Worm (Caenorhabditis elegans): Measurements from ENCODE around the gene R08A2.5.

DNA sequence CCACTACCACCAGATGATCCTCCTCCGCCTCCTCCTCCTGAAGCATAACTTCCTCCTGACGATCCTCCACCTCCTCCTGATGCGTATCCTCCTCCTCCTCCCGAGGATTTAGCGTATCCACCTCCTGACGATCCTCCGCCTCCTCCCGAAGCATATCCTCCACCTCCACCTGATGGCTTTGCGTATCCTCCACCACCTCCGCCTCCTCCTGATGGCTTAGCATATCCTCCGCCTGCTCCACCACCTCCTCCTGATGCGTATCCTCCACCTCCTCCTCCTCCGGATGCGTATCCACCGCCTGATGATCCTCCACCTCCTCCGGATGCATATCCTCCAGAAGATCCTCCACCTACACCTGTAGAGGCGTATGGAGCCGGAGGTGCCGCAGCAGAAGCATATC is 32.4 kb downstream of the R08A2.5 start:
- TF ChIP-seq ztf-23 (GFP tag; IDR thresholded peaks at IDR 0.05) = no peak
- peak; percentile 67; the same call in 1 of the 2 replicates for TF ChIP-seq tab-1 (GFP tag; IDR thresholded peaks at IDR 0.05)
- TF ChIP-seq flt-1 (GFP tag; IDR thresholded peaks at IDR 0.05) = no peak
- no peak for TF ChIP-seq ref-1 (GFP tag; conservative IDR thresholded peaks at IDR 0.05)
- TF ChIP-seq ztf-29 (GFP tag; IDR thresholded peaks at IDR 0.05) = no peak
- TF ChIP-seq med-1 (GFP tag; optimal IDR thresholded peaks at IDR 0.05; ENCODE audit: insufficient read depth) = no peak
- 0 out of 2 replicates have a peak, but pooled peaks have one; percentile 11 for TF ChIP-seq klf-2 (GFP tag; conservative IDR thresholded peaks at IDR 0.05)
- no peak for TF ChIP-seq cog-1 (tag; optimal IDR thresholded peaks at IDR 0.05)
- no peak for TF ChIP-seq T22C8.4 (GFP tag; IDR thresholded peaks at IDR 0.05)

All from whole organism, midembryonic.